Worm (Caenorhabditis elegans) whole organism, early embryonic: ENCODE measurements around the gene lin-40.

Experiments used
- B0310.2 ChIP-seq: sonication (generic microtip); optimal IDR thresholded peaks from 2 replicates; lab custom pipeline; 2016; ENCODE audit warnings: mild to moderate bottlenecking, missing genetic modification characterization, missing compliant biosample characterization
- F13C5.2 ChIP-seq: sonication (generic microtip); optimal IDR thresholded peaks from 2 replicates; lab custom pipeline; 2017; ENCODE audit warnings: mild to moderate bottlenecking, missing genetic modification characterization, inconsistent platforms, missing compliant biosample characterization
- aly-1 ChIP-seq: sonication (generic microtip); optimal IDR thresholded peaks from 2 replicates; lab custom pipeline; 2016; ENCODE audit warnings: missing genetic modification characterization, missing compliant biosample characterization
- ama-1 ChIP-seq: fragments of 150-350 bp; optimal IDR thresholded peaks from 2 replicates; lab custom pipeline; 2014
- ceh-13 ChIP-seq: fragments of 200-800 bp; sonication (Bioruptor generic); optimal IDR thresholded peaks from 2 replicates; lab custom pipeline; 2018; ENCODE audit warnings: mild to moderate bottlenecking, missing genetic modification characterization, missing compliant biosample characterization
- ceh-36 ChIP-seq: sonication (generic microtip); optimal IDR thresholded peaks from 2 replicates; lab custom pipeline; 2016; ENCODE audit warnings: missing genetic modification characterization, inconsistent platforms, missing compliant biosample characterization
- ets-7 ChIP-seq: sonication (generic microtip); optimal IDR thresholded peaks from 2 replicates; lab custom pipeline; 2016; ENCODE audit warnings: missing genotype, missing genetic modification characterization, missing compliant biosample characterization
- flt-1 ChIP-seq: fragments of 200-800 bp; sonication (Bioruptor generic); IDR thresholded peaks from 2 replicates; pipeline ENCODE4 v1.3.6; 2022; ENCODE audit warnings: missing genetic modification characterization, missing compliant biosample characterization
- hmbx-1 ChIP-seq: sonication (generic microtip); optimal IDR thresholded peaks from 2 replicates; lab custom pipeline; 2016; ENCODE audit warnings: mild to moderate bottlenecking, missing genetic modification characterization, missing compliant biosample characterization
- hmg-4 ChIP-seq: fragments of 200-800 bp; sonication (Bioruptor generic); optimal IDR thresholded peaks from 2 replicates; lab custom pipeline; 2018; ENCODE audit warnings: mild to moderate bottlenecking, missing genetic modification characterization, missing compliant biosample characterization
- hnd-1 ChIP-seq: sonication (generic microtip); optimal IDR thresholded peaks from 2 replicates; lab custom pipeline; 2016; ENCODE audit warnings: missing genetic modification characterization, missing compliant biosample characterization
- pes-1 ChIP-seq: fragments of 200-800 bp; sonication (Bioruptor generic); IDR thresholded peaks from 2 replicates; pipeline ENCODE4 v1.3.6; 2022; ENCODE audit warnings: missing genetic modification reagents, missing genetic modification characterization, missing compliant biosample characterization
- scrt-1 ChIP-seq: fragments of 200-800 bp; sonication (Bioruptor generic); IDR thresholded peaks from 2 replicates; pipeline ENCODE4 v1.3.6; 2022; ENCODE audit warnings: missing genetic modification characterization, missing compliant biosample characterization
- sea-1 ChIP-seq: fragments of 200-800 bp; sonication (Bioruptor generic); conservative IDR thresholded peaks from 2 replicates; pipeline ENCODE4 v1.3.6; 2022; ENCODE audit warnings: missing genetic modification characterization, missing compliant biosample characterization
- tbx-11 ChIP-seq: fragments of 200-800 bp; sonication (Bioruptor generic); IDR thresholded peaks from 2 replicates; pipeline ENCODE4 v1.3.6; 2022; ENCODE audit warnings: missing genetic modification characterization, missing compliant biosample characterization
- tbx-37 ChIP-seq: fragments of 200-800 bp; sonication (Bioruptor generic); conservative IDR thresholded peaks from 2 replicates; pipeline ENCODE4 v1.3.6; 2022; ENCODE audit warnings: missing genetic modification reagents, missing genetic modification characterization, missing compliant biosample characterization
- tra-4 ChIP-seq: sonication (generic microtip); optimal IDR thresholded peaks from 2 replicates; lab custom pipeline; 2017; ENCODE audit warnings: missing genetic modification characterization, missing compliant biosample characterization

lin-40 gene

ce11 chrV:3686292-3686691, 18.5 kb upstream of the lin-40 start:
- no peak for TF ChIP-seq ama-1 (lab: Kevin White, UChicago)
- no peak for TF ChIP-seq aly-1 (tag; lab: Kevin White, UChicago)
- no peak for TF ChIP-seq hmg-4 (GFP tag; lab: Kevin White, UChicago)

- TF ChIP-seq sea-1 (GFP tag; lab: Robert Waterston, UW) (no peak), flt-1 (GFP tag; lab: Robert Waterston, UW) (no peak)
Observed at ce11 chrV:3686899-3687298, 17.9 kb upstream of the lin-40 start, which contains the start of gene unc-132. unc-132 (plus strand) TSS chrV:3687106.

ce11 chrV:3688733-3689132, 16.1 kb upstream of the lin-40 start:
- TF ChIP-seq scrt-1 (GFP tag; lab: Robert Waterston, UW): no peak
- no peak for TF ChIP-seq flt-1 (GFP tag; lab: Robert Waterston, UW)
- TF ChIP-seq ceh-36 (tag; lab: Kevin White, UChicago): no peak
- TF ChIP-seq tra-4: no peak
- no peak for TF ChIP-seq pes-1 (GFP tag; lab: Robert Waterston, UW)
- no peak for TF ChIP-seq tbx-11 (GFP tag; lab: Robert Waterston, UW)
- TF ChIP-seq F13C5.2: no peak
- TF ChIP-seq aly-1 (tag; lab: Kevin White, UChicago): no peak
- no peak for TF ChIP-seq tbx-37 (GFP tag; lab: Robert Waterston, UW)
- no peak for TF ChIP-seq hmg-4 (GFP tag; lab: Kevin White, UChicago)
- no peak for TF ChIP-seq B0310.2 (tag; lab: Kevin White, UChicago)
- TF ChIP-seq sea-1 (GFP tag; lab: Robert Waterston, UW): no peak
- no peak for TF ChIP-seq hmbx-1 (tag; lab: Kevin White, UChicago)
- no peak for TF ChIP-seq ama-1 (lab: Kevin White, UChicago)
- TF ChIP-seq ceh-13: no peak
- TF ChIP-seq ets-7 (tag; lab: Kevin White, UChicago): no peak
- TF ChIP-seq hnd-1 (tag; lab: Kevin White, UChicago): no peak

ce11 chrV:3692613-3693012, 12.2 kb upstream of the lin-40 start:
- TF ChIP-seq tbx-11 (GFP tag; lab: Robert Waterston, UW) (no peak), ama-1 (lab: Kevin White, UChicago) (no peak), sea-1 (GFP tag; lab: Robert Waterston, UW) (no peak), hmbx-1 (tag; lab: Kevin White, UChicago) (no peak), ceh-13 (no peak), scrt-1 (GFP tag; lab: Robert Waterston, UW) (no peak), B0310.2 (tag; lab: Kevin White, UChicago) (no peak), tbx-37 (GFP tag; lab: Robert Waterston, UW) (no peak), aly-1 (tag; lab: Kevin White, UChicago) (no peak), flt-1 (GFP tag; lab: Robert Waterston, UW) (no peak), hmg-4 (GFP tag; lab: Kevin White, UChicago) (no peak), ets-7 (tag; lab: Kevin White, UChicago) (no peak), F13C5.2 (no peak), pes-1 (GFP tag; lab: Robert Waterston, UW) (no peak), tra-4 (no peak), hnd-1 (tag; lab: Kevin White, UChicago) (no peak), ceh-36 (tag; lab: Kevin White, UChicago) (no peak)

ce11 chrV:3693657-3694056, 11.1 kb upstream of the lin-40 start:
- TF ChIP-seq ama-1 (lab: Kevin White, UChicago): no peak

- no peak for TF ChIP-seq B0310.2 (tag; lab: Kevin White, UChicago)
- no peak for TF ChIP-seq tra-4
- no peak for TF ChIP-seq tbx-37 (GFP tag; lab: Robert Waterston, UW)
- TF ChIP-seq aly-1 (tag; lab: Kevin White, UChicago): no peak
- TF ChIP-seq ama-1 (lab: Kevin White, UChicago): no peak
- no peak for TF ChIP-seq F13C5.2
- no peak for TF ChIP-seq tbx-11 (GFP tag; lab: Robert Waterston, UW)
- TF ChIP-seq sea-1 (GFP tag; lab: Robert Waterston, UW): no peak
- no peak for TF ChIP-seq hmbx-1 (tag; lab: Kevin White, UChicago)
- TF ChIP-seq hmg-4 (GFP tag; lab: Kevin White, UChicago): no peak
- TF ChIP-seq hnd-1 (tag; lab: Kevin White, UChicago): no peak
- TF ChIP-seq pes-1 (GFP tag; lab: Robert Waterston, UW): no peak
Observed at ce11 chrV:3695254-3695653, 9.5 kb upstream of the lin-40 start.

- no peak for TF ChIP-seq ama-1 (lab: Kevin White, UChicago)
- TF ChIP-seq F13C5.2: no peak
- TF ChIP-seq hmbx-1 (tag; lab: Kevin White, UChicago): no peak
- no peak for TF ChIP-seq B0310.2 (tag; lab: Kevin White, UChicago)
Observed at ce11 chrV:3697071-3697470, 7.7 kb upstream of the lin-40 start.

ce11 chrV:3698497-3698896, 6.3 kb upstream of the lin-40 start:
- TF ChIP-seq tbx-37 (GFP tag; lab: Robert Waterston, UW): no peak
- no peak for TF ChIP-seq aly-1 (tag; lab: Kevin White, UChicago)
- no peak for TF ChIP-seq hnd-1 (tag; lab: Kevin White, UChicago)
- no peak for TF ChIP-seq scrt-1 (GFP tag; lab: Robert Waterston, UW)
- TF ChIP-seq ama-1 (lab: Kevin White, UChicago): no peak
- no peak for TF ChIP-seq ets-7 (tag; lab: Kevin White, UChicago)
- TF ChIP-seq F13C5.2: no peak
- TF ChIP-seq B0310.2 (tag; lab: Kevin White, UChicago): no peak
- TF ChIP-seq ceh-13: no peak
- TF ChIP-seq hmg-4 (GFP tag; lab: Kevin White, UChicago): no peak
- TF ChIP-seq flt-1 (GFP tag; lab: Robert Waterston, UW): no peak
- no peak for TF ChIP-seq ceh-36 (tag; lab: Kevin White, UChicago)
- TF ChIP-seq tra-4: no peak
- TF ChIP-seq tbx-11 (GFP tag; lab: Robert Waterston, UW): no peak
